Fruit fly (Drosophila melanogaster) whole organism, embryonic: ENCODE data around the gene Nak.
A peak's percentile ranks its signal among the peaks of the same experiment; 100 is the strongest.

Experiments
- Abd-B ChIP-seq: fragments of 200-800 bp; sonication (Bioruptor generic); optimal IDR thresholded peaks from 2 replicates; lab custom pipeline; 2018; ENCODE audit warnings: missing biosample characterization, mild to moderate bottlenecking, missing genetic modification characterization, moderate library complexity
- Aef1 ChIP-seq: fragments of 200-800 bp; sonication (Bioruptor generic); IDR thresholded peaks from 3 replicates; pipeline ENCODE4 v1.3.6; 2022; ENCODE audit warnings: missing biosample characterization, missing genetic modification characterization
- Antp ChIP-seq: fragments of 200-800 bp; sonication (Bioruptor generic); optimal IDR thresholded peaks from 3 replicates; lab custom pipeline; 2016; ENCODE audit warnings: missing biosample characterization, missing genetic modification characterization
- Atf6 ChIP-seq: fragments of 200-800 bp; sonication (Bioruptor generic); IDR thresholded peaks from 2 replicates; pipeline ENCODE4 v1.3.6; 2022; ENCODE audit warnings: missing biosample characterization, missing genetic modification characterization
- B-H1 ChIP-seq: fragments of 200-800 bp; sonication (Bioruptor generic); IDR thresholded peaks from 3 replicates; pipeline ENCODE4 v1.3.6; 2022; ENCODE audit warnings: missing biosample characterization, missing genetic modification characterization
- CG10543 ChIP-seq: fragments of 200-800 bp; sonication (Bioruptor generic); optimal IDR thresholded peaks from 3 replicates; lab custom pipeline; 2017; ENCODE audit warnings: missing biosample characterization, mild to moderate bottlenecking, missing genetic modification characterization, moderate library complexity
- CG11560 ChIP-seq: fragments of 200-800 bp; sonication (Bioruptor generic); IDR thresholded peaks from 3 replicates; pipeline ENCODE4 v1.3.6; 2022; ENCODE audit warnings: missing biosample characterization, missing genetic modification characterization
- CG12104 ChIP-seq: fragments of 200-800 bp; sonication (Bioruptor generic); optimal IDR thresholded peaks from 3 replicates; lab custom pipeline; 2016; ENCODE audit warnings: missing biosample characterization, missing genetic modification characterization
- CG13424 ChIP-seq: fragments of 200-800 bp; sonication (Bioruptor generic); optimal IDR thresholded peaks from 2 replicates; lab custom pipeline; 2019; ENCODE audit warnings: missing biosample characterization, mild to moderate bottlenecking, missing genetic modification characterization, moderate library complexity
- CG14860 ChIP-seq: fragments of 200-800 bp; sonication (Bioruptor generic); IDR thresholded peaks from 3 replicates; pipeline ENCODE4 v1.3.6; 2022; ENCODE audit warnings: missing biosample characterization, missing genetic modification characterization; ENCODE audit not compliant: partially characterized antibody
- CG15601 ChIP-seq: fragments of 200-800 bp; sonication (Bioruptor generic); optimal IDR thresholded peaks from 3 replicates; lab custom pipeline; 2019; ENCODE audit warnings: missing biosample characterization, mild to moderate bottlenecking, missing genetic modification characterization, moderate library complexity
- CG2116 ChIP-seq: fragments of 200-800 bp; sonication (Bioruptor generic); optimal IDR thresholded peaks from 3 replicates; lab custom pipeline; 2018; ENCODE audit warnings: missing biosample characterization, mild to moderate bottlenecking, missing genetic modification characterization
- CG2678 ChIP-seq: fragments of 200-800 bp; sonication (Bioruptor generic); optimal IDR thresholded peaks from 3 replicates; lab custom pipeline; 2019; ENCODE audit warnings: missing biosample characterization, mild to moderate bottlenecking, missing genetic modification characterization, moderate library complexity
- CG2712 ChIP-seq: fragments of 200-800 bp; optimal IDR thresholded peaks from 3 replicates; lab custom pipeline; 2019; ENCODE audit warnings: missing biosample characterization, mild to moderate bottlenecking, missing genetic modification characterization, moderate library complexity
- CG30431 ChIP-seq: fragments of 200-800 bp; sonication (Bioruptor generic); optimal IDR thresholded peaks from 2 replicates; lab custom pipeline; 2017; ENCODE audit warnings: missing biosample characterization, missing genetic modification characterization
- CG32772 ChIP-seq: fragments of 200-800 bp; sonication (Bioruptor generic); IDR thresholded peaks from 2 replicates; pipeline ENCODE4 v1.3.6; 2022; ENCODE audit warnings: missing biosample characterization, missing genetic modification characterization
- CG4707 ChIP-seq: fragments of 200-800 bp; sonication (Bioruptor generic); optimal IDR thresholded peaks from 2 replicates; lab custom pipeline; 2018; ENCODE audit warnings: missing biosample characterization, mild to moderate bottlenecking, missing genetic modification characterization, moderate library complexity
- CG6765 ChIP-seq: fragments of 200-800 bp; sonication (Bioruptor generic); optimal IDR thresholded peaks from 3 replicates; lab custom pipeline; 2017; ENCODE audit warnings: missing biosample characterization, mild to moderate bottlenecking, missing genetic modification characterization
- CG7357 ChIP-seq: fragments of 200-800 bp; sonication (Bioruptor generic); IDR thresholded peaks from 3 replicates; pipeline ENCODE4 v1.3.6; 2022; ENCODE audit warnings: missing biosample characterization, missing genetic modification characterization
- CG7839 ChIP-seq: fragments of 200-800 bp; sonication (Bioruptor generic); optimal IDR thresholded peaks from 3 replicates; lab custom pipeline; 2018; ENCODE audit warnings: missing biosample characterization, mild to moderate bottlenecking, missing genetic modification characterization, moderate library complexity
- CG8478 ChIP-seq: fragments of >200 bp; optimal IDR thresholded peaks from 2 replicates; lab custom pipeline; 2018
- CG9215 ChIP-seq: fragments of 200-800 bp; sonication (Bioruptor generic); IDR thresholded peaks from 2 replicates; pipeline ENCODE4 v1.3.6; 2022; ENCODE audit warnings: missing biosample characterization, missing genetic modification characterization
- Dbx ChIP-seq: fragments of 200-800 bp; sonication (Bioruptor generic); IDR thresholded peaks from 3 replicates; pipeline ENCODE4 v1.3.6; 2022; ENCODE audit warnings: missing biosample characterization, missing genetic modification characterization
- Fer1 ChIP-seq: fragments of 200-800 bp; sonication (Bioruptor generic); optimal IDR thresholded peaks from 2 replicates; lab custom pipeline; 2017; ENCODE audit warnings: missing biosample characterization, mild to moderate bottlenecking, missing genetic modification characterization
- Fer3 ChIP-seq: fragments of 200-800 bp; sonication (Bioruptor generic); optimal IDR thresholded peaks from 2 replicates; lab custom pipeline; 2018; ENCODE audit warnings: missing biosample characterization, mild to moderate bottlenecking, missing genetic modification characterization, moderate library complexity
- Hand ChIP-seq: fragments of 200-800 bp; sonication (Bioruptor generic); optimal IDR thresholded peaks from 2 replicates; lab custom pipeline; 2017; ENCODE audit warnings: mild to moderate bottlenecking, missing biosample characterization, missing genetic modification reagents, missing genetic modification characterization
- Hmr ChIP-seq: fragments of 200-800 bp; sonication (Bioruptor generic); optimal IDR thresholded peaks from 3 replicates; lab custom pipeline; 2017; ENCODE audit warnings: mild to moderate bottlenecking, missing biosample characterization, missing genetic modification reagents, missing genetic modification characterization
- Lhr ChIP-seq: fragments of 200-800 bp; sonication (Bioruptor generic); optimal IDR thresholded peaks from 3 replicates; lab custom pipeline; 2017; ENCODE audit warnings: mild to moderate bottlenecking, missing biosample characterization, missing genetic modification reagents, missing genetic modification characterization
- MBD-R2 ChIP-seq: fragments of 200-800 bp; sonication (Bioruptor generic); IDR thresholded peaks from 2 replicates; pipeline ENCODE4 v1.3.6; 2022; ENCODE audit warnings: missing biosample characterization, missing genetic modification characterization
- Nf-YC ChIP-seq: fragments of 200-800 bp; optimal IDR thresholded peaks from 3 replicates; lab custom pipeline; 2019; ENCODE audit warnings: missing biosample characterization, mild to moderate bottlenecking, missing genetic modification characterization, moderate library complexity
- Oli ChIP-seq: fragments of 200-800 bp; sonication (Bioruptor generic); optimal IDR thresholded peaks from 2 replicates; lab custom pipeline; 2018; ENCODE audit warnings: missing biosample characterization, mild to moderate bottlenecking, missing genetic modification characterization, moderate library complexity
- Ptx1 ChIP-seq: fragments of 200-800 bp; sonication (Bioruptor generic); IDR thresholded peaks from 2 replicates; pipeline ENCODE4 v1.3.6; 2022; ENCODE audit warnings: missing biosample characterization, missing genetic modification characterization
- Rfx ChIP-seq: fragments of 200-800 bp; sonication (Bioruptor generic); IDR thresholded peaks from 2 replicates; pipeline ENCODE4 v1.3.6; 2022; ENCODE audit warnings: missing biosample characterization, missing genetic modification characterization
- Sox102F ChIP-seq: fragments of 200-800 bp; sonication (Bioruptor generic); optimal IDR thresholded peaks from 2 replicates; lab custom pipeline; 2018; ENCODE audit warnings: missing biosample characterization, mild to moderate bottlenecking, missing genetic modification characterization, moderate library complexity
- Sry-β ChIP-seq: fragments of 200-800 bp; sonication (Bioruptor generic); optimal IDR thresholded peaks from 2 replicates; lab custom pipeline; 2018; ENCODE audit warnings: missing biosample characterization, mild to moderate bottlenecking, missing genetic modification characterization, moderate library complexity
- Taf1 ChIP-seq: fragments of 200-800 bp; sonication (Bioruptor generic); IDR thresholded peaks from 2 replicates; pipeline ENCODE4 v1.3.6; 2022; ENCODE audit warnings: missing biosample characterization, missing genetic modification characterization
- Xbp1 ChIP-seq: fragments of 200-800 bp; sonication (Bioruptor generic); optimal IDR thresholded peaks from 3 replicates; lab custom pipeline; 2016; ENCODE audit warnings: missing biosample characterization, mild to moderate bottlenecking, missing genetic modification characterization
- abd-A ChIP-seq: fragments of 200-800 bp; sonication (Bioruptor generic); optimal IDR thresholded peaks from 3 replicates; lab custom pipeline; 2019; ENCODE audit warnings: missing biosample characterization, mild to moderate bottlenecking, missing genetic modification characterization, moderate library complexity
- btn ChIP-seq: fragments of 200-800 bp; sonication (Bioruptor generic); optimal IDR thresholded peaks from 2 replicates; lab custom pipeline; 2016; ENCODE audit warnings: missing biosample characterization, missing genetic modification characterization
- dmrt11E ChIP-seq: fragments of 200-800 bp; sonication (Bioruptor generic); optimal IDR thresholded peaks from 3 replicates; lab custom pipeline; 2018; ENCODE audit warnings: missing biosample characterization, mild to moderate bottlenecking, missing genetic modification characterization, moderate library complexity
- dmrt99B ChIP-seq: fragments of 200-800 bp; sonication (Bioruptor generic); optimal IDR thresholded peaks from 2 replicates; lab custom pipeline; 2018; ENCODE audit warnings: missing biosample characterization, mild to moderate bottlenecking, missing genetic modification characterization, moderate library complexity
- eyg ChIP-seq: fragments of 200-800 bp; sonication (Bioruptor generic); optimal IDR thresholded peaks from 3 replicates; lab custom pipeline; 2016; ENCODE audit warnings: missing biosample characterization, missing genetic modification characterization
- ftz-f1 ChIP-seq: fragments of 200-800 bp; sonication (Bioruptor generic); optimal IDR thresholded peaks from 2 replicates; lab custom pipeline; 2016; ENCODE audit warnings: missing biosample characterization, missing genetic modification characterization
- gro ChIP-seq: fragments of 200-800 bp; sonication (Bioruptor generic); optimal IDR thresholded peaks from 2 replicates; lab custom pipeline; 2016; ENCODE audit warnings: missing biosample characterization, missing genetic modification characterization
- ind ChIP-seq: fragments of 200-800 bp; sonication (Bioruptor generic); optimal IDR thresholded peaks from 3 replicates; lab custom pipeline; 2016; ENCODE audit warnings: missing biosample characterization, missing genetic modification characterization
- lola ChIP-seq, 3 experiments: fragments of >200 bp in 2 of 3; fragments of 200-800 bp in 1 of 3; sonication (Bioruptor generic) in 1 of 3; optimal IDR thresholded peaks; 2 replicates each; lab custom pipeline; 2017 to 2019; ENCODE audit warnings: missing biosample characterization in 3 of 3, missing genetic modification characterization in 3 of 3, mild to moderate bottlenecking in 1 of 3, moderate library complexity in 1 of 3
- slbo ChIP-seq: fragments of 200-800 bp; sonication (Bioruptor generic); IDR thresholded peaks from 2 replicates; pipeline ENCODE4 v1.3.6; 2022; ENCODE audit warnings: missing biosample characterization, missing genetic modification characterization
- stc ChIP-seq: fragments of 200-800 bp; sonication (Bioruptor generic); IDR thresholded peaks from 2 replicates; pipeline ENCODE4 v1.3.6; 2022; ENCODE audit warnings: missing biosample characterization, missing genetic modification characterization
- sug ChIP-seq: fragments of 200-800 bp; optimal IDR thresholded peaks from 2 replicates; lab custom pipeline; 2019; ENCODE audit warnings: missing biosample characterization, mild to moderate bottlenecking, missing genetic modification characterization, moderate library complexity
- tin ChIP-seq: fragments of 200-800 bp; sonication (Bioruptor generic); optimal IDR thresholded peaks from 3 replicates; lab custom pipeline; 2016; ENCODE audit warnings: missing biosample characterization, missing genetic modification characterization
- toy ChIP-seq: fragments of 200-800 bp; sonication (Bioruptor generic); IDR thresholded peaks from 2 replicates; pipeline ENCODE4 v1.3.6; 2022; ENCODE audit warnings: missing biosample characterization, missing genetic modification characterization

The Nak gene

DNA sequence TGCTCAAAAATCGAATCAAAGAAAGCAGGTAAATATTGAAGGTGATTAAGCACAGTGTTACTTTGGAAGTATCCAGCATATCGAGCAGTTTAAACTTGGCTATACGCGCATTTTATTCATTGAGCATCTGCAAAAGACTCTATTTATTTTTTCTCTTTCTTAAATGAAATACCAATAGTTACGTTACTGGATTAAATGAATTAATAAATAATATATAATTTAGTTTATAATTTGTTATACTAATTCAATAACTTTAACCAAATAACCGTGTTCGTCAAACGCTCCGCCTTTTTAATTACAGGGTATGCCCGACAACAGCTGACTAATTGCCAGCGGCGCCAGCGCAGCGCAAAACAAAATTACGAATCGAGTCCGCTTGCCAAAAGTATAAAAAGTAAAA, 1.7 kb downstream of the Nak start (continued):
- peak; percentile 76 for TF ChIP-seq Ptx1
- no peak for TF ChIP-seq CG15601
- peak; percentile 69 for TF ChIP-seq Taf1
- no peak for TF ChIP-seq CG8478
- TF ChIP-seq dmrt99B (tag; lab: Kevin White, UChicago), result peak; percentile 48
- TF ChIP-seq slbo, result peak; percentile 78
- no peak for TF ChIP-seq Hmr (GFP tag; lab: Kevin White, UChicago)
- TF ChIP-seq toy (GFP tag; lab: Robert Waterston, UW), result no peak
- peak; percentile 40 for TF ChIP-seq CG10543 (GFP tag; lab: Kevin White, UChicago)
- no peak for TF ChIP-seq Aef1 (GFP tag; lab: Robert Waterston, UW)
- TF ChIP-seq Atf6 (GFP tag; lab: Robert Waterston, UW), result peak; percentile 75
- peak; percentile 61 for TF ChIP-seq CG6765 (GFP tag; lab: Kevin White, UChicago)
- no peak for TF ChIP-seq abd-A (tag; lab: Kevin White, UChicago)
- TF ChIP-seq Fer3 (tag; lab: Kevin White, UChicago), result peak; percentile 67
- peak; percentile 25 for TF ChIP-seq CG2116 (GFP tag; lab: Kevin White, UChicago)
- TF ChIP-seq CG4707, result no peak
- TF ChIP-seq Dbx, result peak; percentile 62; the same call in 1 of the 3 replicates
- TF ChIP-seq gro (GFP tag; lab: Kevin White, UChicago), result no peak
- peak; percentile 38 for TF ChIP-seq Hand (GFP tag; lab: Kevin White, UChicago)
- TF ChIP-seq stc (GFP tag; lab: Robert Waterston, UW), result peak; percentile 63
- peak; percentile 33 for TF ChIP-seq Abd-B (GFP tag; lab: Kevin White, UChicago)
- TF ChIP-seq CG32772, result peak; percentile 40; the same call in 1 of the 2 replicates
- TF ChIP-seq eyg (GFP tag; lab: Kevin White, UChicago), result no peak
- no peak for TF ChIP-seq Oli (tag; lab: Kevin White, UChicago)
- peak; percentile 71 for TF ChIP-seq CG9215
- peak; percentile 19 for TF ChIP-seq CG13424 (tag; lab: Kevin White, UChicago)
- no peak for TF ChIP-seq btn
- no peak for TF ChIP-seq ftz-f1 (GFP tag; lab: Kevin White, UChicago)
- TF ChIP-seq MBD-R2 (GFP tag; lab: Robert Waterston, UW), result peak; percentile 29; the same call in 1 of the 2 replicates
- TF ChIP-seq Fer1, result peak; percentile 66
- TF ChIP-seq Nf-YC, result peak; percentile 36
- TF ChIP-seq Rfx (GFP tag; lab: Robert Waterston, UW), result peak; percentile 75
- peak; percentile 54 for TF ChIP-seq CG7839
- no peak for TF ChIP-seq tin
- no peak for TF ChIP-seq CG12104 (GFP tag; lab: Kevin White, UChicago)
- peak; percentile 31 for TF ChIP-seq sug (tag; lab: Kevin White, UChicago)
- TF ChIP-seq Lhr (GFP tag; lab: Kevin White, UChicago), result no peak
- peak; percentile 31 for TF ChIP-seq Sox102F (GFP tag; lab: Kevin White, UChicago)
- peak; percentile 57 for TF ChIP-seq CG2712 (tag; lab: Kevin White, UChicago)
- TF ChIP-seq CG14860, result no peak
- peak; percentile 80 for TF ChIP-seq CG2678 (tag; lab: Kevin White, UChicago)
- 0 out of 3 replicates have a peak, but pooled peaks have one; percentile 20 for TF ChIP-seq B-H1 (GFP tag; lab: Robert Waterston, UW)
- 0 out of 3 replicates have a peak, but pooled peaks have one; percentile 13 for TF ChIP-seq CG7357 (GFP tag; lab: Robert Waterston, UW)
- no peak for TF ChIP-seq CG30431 (GFP tag; lab: Kevin White, UChicago)
- no peak for TF ChIP-seq CG11560 (tag; lab: Robert Waterston, UW)
- TF ChIP-seq lola (GFP tag; optimal IDR thresholded peaks at IDR 0.05; lab: Kevin White, UChicago), result no peak
- TF ChIP-seq dmrt11E, result no peak
- no peak for TF ChIP-seq Xbp1
- TF ChIP-seq ind (GFP tag; lab: Kevin White, UChicago), result peak; percentile 41
- no peak for TF ChIP-seq Antp (GFP tag; lab: Kevin White, UChicago)
- TF ChIP-seq Sry-β (GFP tag; lab: Kevin White, UChicago), result no peak
